Fruit fly (Drosophila melanogaster) whole organism, embryonic: ENCODE data around the gene CG7546.

Experiments used
- Adf1 ChIP-seq: fragments of 200-800 bp; sonication (Bioruptor generic); IDR thresholded peaks from 2 replicates; pipeline ENCODE4 v1.3.6; 2022; ENCODE audit warnings: missing biosample characterization, missing genetic modification characterization
- CG10654 ChIP-seq: fragments of 200-800 bp; sonication (Bioruptor generic); optimal IDR thresholded peaks from 2 replicates; lab custom pipeline; 2016; ENCODE audit warnings: missing biosample characterization, missing genetic modification characterization
- CG11456 ChIP-seq: fragments of 200-800 bp; sonication (Bioruptor generic); IDR thresholded peaks from 3 replicates; pipeline ENCODE4 v1.3.6; 2022; ENCODE audit warnings: missing biosample characterization, missing genetic modification characterization
- CG12769 ChIP-seq: fragments of 200-800 bp; sonication (Bioruptor generic); optimal IDR thresholded peaks from 2 replicates; lab custom pipeline; 2019; ENCODE audit warnings: missing biosample characterization, mild to moderate bottlenecking, missing genetic modification characterization, moderate library complexity
- CG14050 ChIP-seq: fragments of 200-800 bp; sonication (Bioruptor generic); IDR thresholded peaks from 3 replicates; pipeline ENCODE4 v1.3.6; 2022; ENCODE audit warnings: missing biosample characterization, missing genetic modification characterization
- CG14965 ChIP-seq: fragments of 200-800 bp; sonication (Bioruptor generic); optimal IDR thresholded peaks from 2 replicates; lab custom pipeline; 2016; ENCODE audit warnings: missing biosample characterization, missing genetic modification characterization, borderline replicate concordance
- CG17186 ChIP-seq: fragments of 200-800 bp; sonication (Bioruptor generic); optimal IDR thresholded peaks from 3 replicates; lab custom pipeline; 2017; ENCODE audit warnings: missing biosample characterization, missing genetic modification reagents, missing genetic modification characterization
- CG18476 ChIP-seq: fragments of 200-800 bp; sonication (Bioruptor generic); optimal IDR thresholded peaks from 2 replicates; lab custom pipeline; 2016; ENCODE audit warnings: missing biosample characterization, mild to moderate bottlenecking, missing genetic modification characterization
- CG18599 ChIP-seq: fragments of 200-800 bp; sonication (Bioruptor generic); optimal IDR thresholded peaks from 3 replicates; lab custom pipeline; 2017; ENCODE audit warnings: missing biosample characterization, missing genetic modification characterization, mild to moderate bottlenecking, moderate library complexity, missing genetic modification reagents
- CG31365 ChIP-seq: fragments of 200-800 bp; sonication (Bioruptor generic); optimal IDR thresholded peaks from 2 replicates; lab custom pipeline; 2018; ENCODE audit warnings: missing biosample characterization, mild to moderate bottlenecking, missing genetic modification characterization
- CG31388 ChIP-seq: fragments of 200-800 bp; sonication (Bioruptor generic); optimal IDR thresholded peaks from 2 replicates; lab custom pipeline; 2016; ENCODE audit warnings: missing biosample characterization, missing genetic modification characterization
- CG31441 ChIP-seq: fragments of 200-800 bp; sonication (Bioruptor generic); IDR thresholded peaks from 2 replicates; pipeline ENCODE4 v1.3.6; 2022; ENCODE audit warnings: missing biosample characterization, missing genetic modification characterization
- CG33213 ChIP-seq: fragments of 200-800 bp; sonication (Bioruptor generic); optimal IDR thresholded peaks from 3 replicates; lab custom pipeline; 2016; ENCODE audit warnings: missing biosample characterization, missing genetic modification characterization
- CG3847 ChIP-seq: fragments of 200-800 bp; sonication (Bioruptor generic); IDR thresholded peaks from 2 replicates; pipeline ENCODE4 v1.3.6; 2022; ENCODE audit warnings: missing biosample characterization, missing genetic modification characterization
- CG42726 ChIP-seq: fragments of 200-800 bp; sonication (Bioruptor generic); IDR thresholded peaks from 2 replicates; pipeline ENCODE4 v1.3.6; 2022; ENCODE audit warnings: missing biosample characterization, missing genetic modification characterization; ENCODE audit not compliant: partially characterized antibody
- CG6254 ChIP-seq: fragments of 200-800 bp; sonication (Bioruptor generic); optimal IDR thresholded peaks from 3 replicates; lab custom pipeline; 2017; ENCODE audit warnings: mild to moderate bottlenecking, missing biosample characterization, missing genetic modification reagents, missing genetic modification characterization
- CG6683 ChIP-seq: fragments of 200-800 bp; sonication (Bioruptor generic); optimal IDR thresholded peaks from 2 replicates; lab custom pipeline; 2017; ENCODE audit warnings: missing biosample characterization, mild to moderate bottlenecking, missing genetic modification characterization, missing genetic modification reagents
- CG6854 ChIP-seq: fragments of 200-800 bp; sonication (Bioruptor generic); optimal IDR thresholded peaks from 3 replicates; lab custom pipeline; 2017; ENCODE audit warnings: missing biosample characterization, mild to moderate bottlenecking, missing genetic modification characterization
- Dip3 ChIP-seq: fragments of 200-800 bp; sonication (Bioruptor generic); optimal IDR thresholded peaks from 3 replicates; lab custom pipeline; 2016; ENCODE audit warnings: missing biosample characterization, missing genetic modification characterization
- Doc3 ChIP-seq: fragments of 200-800 bp; sonication (Bioruptor generic); IDR thresholded peaks from 3 replicates; pipeline ENCODE4 v1.3.6; 2022; ENCODE audit warnings: missing biosample characterization, missing genetic modification characterization; ENCODE audit not compliant: partially characterized antibody
- HLH3B ChIP-seq: fragments of 200-800 bp; sonication (Bioruptor generic); IDR thresholded peaks from 2 replicates; pipeline ENCODE4 v1.3.6; 2022; ENCODE audit warnings: missing biosample characterization, missing genetic modification characterization
- Rfx ChIP-seq: fragments of 200-800 bp; sonication (Bioruptor generic); IDR thresholded peaks from 2 replicates; pipeline ENCODE4 v1.3.6; 2022; ENCODE audit warnings: missing biosample characterization, missing genetic modification characterization
- Six4 ChIP-seq: fragments of 200-800 bp; sonication (Bioruptor generic); optimal IDR thresholded peaks from 2 replicates; lab custom pipeline; 2016; ENCODE audit warnings: missing biosample characterization, missing genetic modification characterization
- Sox100B ChIP-seq: fragments of 200-800 bp; sonication (Bioruptor generic); optimal IDR thresholded peaks from 3 replicates; lab custom pipeline; 2018; ENCODE audit warnings: missing biosample characterization, mild to moderate bottlenecking, missing genetic modification characterization
- Sry-β ChIP-seq: fragments of 200-800 bp; sonication (Bioruptor generic); optimal IDR thresholded peaks from 2 replicates; lab custom pipeline; 2018; ENCODE audit warnings: missing biosample characterization, mild to moderate bottlenecking, missing genetic modification characterization, moderate library complexity
- TFAM ChIP-seq: fragments of 200-800 bp; sonication (Bioruptor generic); optimal IDR thresholded peaks from 2 replicates; lab custom pipeline; 2017; ENCODE audit warnings: missing biosample characterization, missing genetic modification characterization, inconsistent platforms
- al ChIP-seq: fragments of 200-800 bp; sonication (Bioruptor generic); IDR thresholded peaks from 2 replicates; pipeline ENCODE4 v1.3.6; 2022; ENCODE audit warnings: missing biosample characterization, missing genetic modification characterization
- ase ChIP-seq: fragments of 200-800 bp; sonication (Bioruptor generic); IDR thresholded peaks from 3 replicates; pipeline ENCODE4 v1.3.6; 2022; ENCODE audit warnings: missing biosample characterization, missing genetic modification characterization
- az2 ChIP-seq: fragments of 200-800 bp; sonication (Bioruptor generic); optimal IDR thresholded peaks from 3 replicates; lab custom pipeline; 2016; ENCODE audit warnings: missing biosample characterization, missing genetic modification characterization
- bigmax ChIP-seq: fragments of 200-800 bp; sonication (Bioruptor generic); optimal IDR thresholded peaks from 2 replicates; lab custom pipeline; 2018; ENCODE audit warnings: missing biosample characterization, mild to moderate bottlenecking, missing genetic modification characterization
- bsh ChIP-seq, 2 experiments: fragments of 200-800 bp; sonication (Bioruptor generic); optimal IDR thresholded peaks; 2 replicates each; lab custom pipeline; 2017 to 2018; ENCODE audit warnings: mild to moderate bottlenecking in 2 of 2, missing biosample characterization in 2 of 2, missing genetic modification characterization in 2 of 2, moderate library complexity in 1 of 2
- cas ChIP-seq: fragments of 200-800 bp; sonication (Bioruptor generic); IDR thresholded peaks from 2 replicates; pipeline ENCODE4 v1.3.6; 2022; ENCODE audit warnings: missing biosample characterization, missing genetic modification characterization
- caup ChIP-seq: fragments of 200-800 bp; sonication (Bioruptor generic); optimal IDR thresholded peaks from 3 replicates; lab custom pipeline; 2017; ENCODE audit warnings: missing biosample characterization, mild to moderate bottlenecking, missing genetic modification characterization, moderate library complexity; ENCODE audit not compliant: severe bottlenecking
- dysf ChIP-seq: fragments of 200-800 bp; sonication (Bioruptor generic); IDR thresholded peaks from 3 replicates; pipeline ENCODE4 v1.3.6; 2022; ENCODE audit warnings: missing biosample characterization, missing genetic modification characterization
- esg ChIP-seq: fragments of 200-800 bp; sonication (Bioruptor generic); conservative IDR thresholded peaks from 2 replicates; pipeline ENCODE4 v1.3.6; 2022; ENCODE audit warnings: missing biosample characterization, missing genetic modification characterization
- eve ChIP-seq, 2 experiments: fragments of >200 bp; optimal IDR thresholded peaks; 2 replicates each; lab custom pipeline; 2017; ENCODE audit warnings: missing biosample characterization in 2 of 2, missing genetic modification characterization in 2 of 2
- grn ChIP-seq: fragments of 200-800 bp; sonication (Bioruptor generic); optimal IDR thresholded peaks from 3 replicates; lab custom pipeline; 2017; ENCODE audit warnings: missing biosample characterization, missing genetic modification characterization
- ham ChIP-seq: fragments of 200-800 bp; sonication (Bioruptor generic); IDR thresholded peaks from 2 replicates; pipeline ENCODE4 v1.3.6; 2022; ENCODE audit warnings: missing biosample characterization, missing genetic modification characterization
- kay ChIP-seq: fragments of 200-800 bp; sonication (Bioruptor generic); optimal IDR thresholded peaks from 2 replicates; lab custom pipeline; 2016; ENCODE audit warnings: missing biosample characterization, missing genetic modification characterization
- lola ChIP-seq, 3 experiments: fragments of >200 bp in 2 of 3; fragments of 200-800 bp in 1 of 3; sonication (Bioruptor generic) in 1 of 3; optimal IDR thresholded peaks; 2 replicates each; lab custom pipeline; 2017 to 2019; ENCODE audit warnings: missing biosample characterization in 3 of 3, missing genetic modification characterization in 3 of 3, mild to moderate bottlenecking in 1 of 3, moderate library complexity in 1 of 3
- maf-S ChIP-seq: fragments of 200-800 bp; sonication (Bioruptor generic); optimal IDR thresholded peaks from 2 replicates; lab custom pipeline; 2016; ENCODE audit warnings: missing biosample characterization, missing genetic modification characterization
- onecut ChIP-seq: fragments of 200-800 bp; sonication (Bioruptor generic); IDR thresholded peaks from 2 replicates; pipeline ENCODE4 v1.3.6; 2022; ENCODE audit warnings: missing biosample characterization, missing genetic modification characterization
- pb ChIP-seq: fragments of 200-800 bp; sonication (Bioruptor generic); optimal IDR thresholded peaks from 3 replicates; lab custom pipeline; 2016; ENCODE audit warnings: missing biosample characterization, missing genetic modification characterization
- pita ChIP-seq: fragments of 200-800 bp; sonication (Bioruptor generic); optimal IDR thresholded peaks from 2 replicates; lab custom pipeline; 2017; ENCODE audit warnings: missing biosample characterization, mild to moderate bottlenecking, missing genetic modification characterization
- pnt ChIP-seq: fragments of 200-800 bp; sonication (Bioruptor generic); optimal IDR thresholded peaks from 3 replicates; lab custom pipeline; 2016; ENCODE audit warnings: missing biosample characterization, missing genetic modification characterization
- row ChIP-seq: fragments of 200-800 bp; sonication (Bioruptor generic); IDR thresholded peaks from 3 replicates; pipeline ENCODE4 v1.3.6; 2022; ENCODE audit warnings: missing biosample characterization, missing genetic modification characterization
- schlank ChIP-seq: fragments of 200-800 bp; sonication (Bioruptor generic); optimal IDR thresholded peaks from 2 replicates; lab custom pipeline; 2018; ENCODE audit warnings: missing biosample characterization, mild to moderate bottlenecking, missing genetic modification characterization
- tgo ChIP-seq: fragments of 200-800 bp; sonication (Bioruptor generic); IDR thresholded peaks from 3 replicates; pipeline ENCODE4 v1.3.6; 2022; ENCODE audit warnings: missing biosample characterization, missing genetic modification characterization

Gene CG7546

DNA sequence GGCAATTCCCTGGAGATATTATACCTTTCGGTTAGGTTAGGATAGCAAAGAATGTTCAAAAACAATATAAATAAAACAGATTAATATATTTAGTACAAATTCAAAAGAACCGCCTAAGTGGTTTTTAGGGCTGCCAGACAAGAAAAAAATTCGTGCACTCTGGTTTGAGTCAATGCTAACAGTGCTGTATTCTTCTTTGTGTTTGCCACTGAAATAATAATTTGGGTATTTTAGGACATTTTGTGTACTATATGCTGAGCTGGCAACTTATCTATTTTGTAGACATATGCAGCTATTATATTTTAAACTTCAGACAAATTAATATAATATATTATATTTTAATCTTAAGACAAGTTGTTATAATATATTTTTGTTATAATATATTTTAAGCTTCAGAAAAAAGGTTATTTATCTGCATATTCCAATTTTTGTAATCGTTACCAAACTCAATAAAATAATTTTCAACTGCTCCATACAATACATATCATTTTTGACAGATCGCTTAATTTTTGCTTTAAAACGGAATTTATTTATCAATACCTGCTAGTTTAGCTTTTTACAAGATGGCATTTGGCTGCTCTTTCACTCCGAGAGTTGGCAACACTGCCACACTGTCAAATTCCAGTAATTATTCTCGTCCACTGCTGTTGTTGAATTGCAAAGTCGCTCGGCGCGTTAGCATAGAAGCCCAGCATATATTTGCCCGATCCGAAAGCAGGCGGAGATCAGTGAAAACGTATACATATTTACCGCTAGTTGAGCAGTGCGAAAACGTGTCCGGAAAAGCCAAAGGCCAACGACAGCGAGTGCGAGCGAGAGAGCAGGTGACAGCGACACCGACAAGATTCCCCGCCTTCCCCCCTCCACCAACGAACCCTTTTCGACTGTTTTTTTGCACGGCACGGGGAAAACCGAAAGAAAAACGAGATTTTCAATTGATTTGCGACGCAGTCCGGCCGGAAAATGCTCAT, at the start of gene CG7546:
Gene CG7546 (plus strand): TSS at position 573 of the 971 bp plus-strand sequence.
- TF ChIP-seq CG33213, result no peak
- peak; percentile 80 for TF ChIP-seq row
- no peak for TF ChIP-seq eve (GFP tag; optimal IDR thresholded peaks at IDR 0.05; lab: Kevin White, UChicago)
- TF ChIP-seq Adf1 (GFP tag; lab: Robert Waterston, UW), result no peak
- no peak for TF ChIP-seq CG6854 (GFP tag; lab: Kevin White, UChicago)
- TF ChIP-seq CG31365 (tag; lab: Kevin White, UChicago), result no peak
- TF ChIP-seq az2 (GFP tag; lab: Kevin White, UChicago), result peak; percentile 50
- no peak for TF ChIP-seq pb (GFP tag; lab: Kevin White, UChicago)
- TF ChIP-seq CG6683 (GFP tag; lab: Kevin White, UChicago), result no peak
- TF ChIP-seq schlank (tag; lab: Kevin White, UChicago), result no peak
- no peak for TF ChIP-seq Doc3 (GFP tag; lab: Robert Waterston, UW)
- no peak for TF ChIP-seq dysf (GFP tag; lab: Robert Waterston, UW)
- peak; percentile 49 for TF ChIP-seq Rfx (GFP tag; lab: Robert Waterston, UW)
- TF ChIP-seq HLH3B (GFP tag; lab: Robert Waterston, UW), result 0 out of 2 replicates have a peak, but pooled peaks have one; percentile 15
- TF ChIP-seq CG11456, result no peak; the same call in 2 of the 3 replicates
- peak in 1 of 3 experiments; percentile 65 for TF ChIP-seq lola (GFP tag; optimal IDR thresholded peaks at IDR 0.05; lab: Kevin White, UChicago)
- no peak for TF ChIP-seq maf-S
- TF ChIP-seq tgo, result no peak
- peak; percentile 59; the same call in 1 of the 2 replicates for TF ChIP-seq CG31441 (GFP tag; lab: Robert Waterston, UW)
- TF ChIP-seq CG14965 (GFP tag; lab: Kevin White, UChicago), result no peak
- TF ChIP-seq ase, result no peak
- TF ChIP-seq CG10654 (GFP tag; lab: Kevin White, UChicago), result no peak
- TF ChIP-seq CG12769 (tag; lab: Kevin White, UChicago), result no peak
- TF ChIP-seq Dip3 (GFP tag; lab: Kevin White, UChicago), result no peak
- TF ChIP-seq kay, result no peak
- TF ChIP-seq Sox100B, result no peak
- TF ChIP-seq CG18476 (GFP tag; lab: Kevin White, UChicago), result no peak
- TF ChIP-seq cas (GFP tag; lab: Robert Waterston, UW), result no peak
- TF ChIP-seq bigmax (GFP tag; lab: Kevin White, UChicago), result no peak
- peak in 1 of 2 experiments; percentile 17 for TF ChIP-seq bsh (GFP tag; optimal IDR thresholded peaks at IDR 0.05; lab: Kevin White, UChicago)
- TF ChIP-seq pnt (GFP tag; lab: Kevin White, UChicago), result no peak
- TF ChIP-seq Sry-β (GFP tag; lab: Kevin White, UChicago), result peak; percentile 95
- peak; percentile 73 for TF ChIP-seq CG3847 (GFP tag; lab: Robert Waterston, UW)
- no peak for TF ChIP-seq CG42726 (GFP tag; lab: Robert Waterston, UW)
- peak; percentile 5 for TF ChIP-seq CG18599
- TF ChIP-seq al (GFP tag; lab: Robert Waterston, UW), result peak; percentile 51
- TF ChIP-seq onecut, result no peak
- no peak for TF ChIP-seq CG17186
- TF ChIP-seq caup (GFP tag; lab: Kevin White, UChicago), result no peak
- no peak for TF ChIP-seq CG14050 (GFP tag; lab: Robert Waterston, UW)
- no peak for TF ChIP-seq Six4 (GFP tag; lab: Kevin White, UChicago)
- no peak for TF ChIP-seq CG6254 (GFP tag; lab: Kevin White, UChicago)
- no peak for TF ChIP-seq TFAM (GFP tag; lab: Kevin White, UChicago)
- peak; percentile 37; the same call in 1 of the 2 replicates for TF ChIP-seq esg (GFP tag; lab: Robert Waterston, UW)
- TF ChIP-seq grn, result no peak
- no peak for TF ChIP-seq ham (GFP tag; lab: Robert Waterston, UW)
- no peak for TF ChIP-seq CG31388 (GFP tag; lab: Kevin White, UChicago)
- TF ChIP-seq pita (GFP tag; lab: Kevin White, UChicago), result peak; percentile 68
